Worm (Caenorhabditis elegans) whole organism, L1 larva: Measurements from ENCODE around the gene R02D5.10.

Source experiments
- isw-1 ChIP-seq: fragments of 200-800 bp; sonication (Bioruptor generic); IDR thresholded peaks from 2 replicates; pipeline ENCODE4 v1.3.6; 2022; ENCODE audit warnings: missing genetic modification characterization, missing compliant biosample characterization
- nhr-19 ChIP-seq: fragments of 200-800 bp; sonication (Bioruptor generic); conservative IDR thresholded peaks from 2 replicates; pipeline ENCODE4 v1.3.6; 2022; ENCODE audit warnings: missing genetic modification characterization, missing compliant biosample characterization
- nhr-85 ChIP-seq: sonication (generic microtip); peaks from one replicate; lab custom pipeline; 2016; ENCODE audit warnings: missing genetic modification characterization, inconsistent platforms, missing compliant biosample characterization

- TF ChIP-seq nhr-19 (no peak; the same call in 1 of the 2 replicates), nhr-85 (tag; lab: Kevin White, UChicago) (peak; percentile 83), isw-1 (GFP tag; lab: Robert Waterston, UW) (no peak)
Measured at ce11 chrV:14499074-14499864, 17.2 kb downstream of the R02D5.10 start.
